Fruit fly (Drosophila melanogaster) whole organism, embryonic: ENCODE measurements around the gene CG1640.

Experiments used
- Asciz ChIP-seq: fragments of 200-800 bp; sonication (Bioruptor generic); optimal IDR thresholded peaks from 2 replicates; lab custom pipeline; 2017; ENCODE audit warnings: missing biosample characterization, mild to moderate bottlenecking, missing genetic modification characterization, missing genetic modification reagents
- C15 ChIP-seq: fragments of 200-800 bp; sonication (Bioruptor generic); IDR thresholded peaks from 3 replicates; pipeline ENCODE4 v1.3.6; 2022; ENCODE audit warnings: missing biosample characterization, missing genetic modification characterization
- CG10431 ChIP-seq: fragments of 200-800 bp; sonication (Bioruptor generic); optimal IDR thresholded peaks from 3 replicates; lab custom pipeline; 2018; ENCODE audit warnings: missing biosample characterization, mild to moderate bottlenecking, missing genetic modification characterization
- CG11398 ChIP-seq: fragments of 200-800 bp; sonication (Bioruptor generic); optimal IDR thresholded peaks from 2 replicates; lab custom pipeline; 2016; ENCODE audit warnings: missing biosample characterization, missing genetic modification characterization
- CG11695 ChIP-seq: fragments of 200-800 bp; sonication (Bioruptor generic); IDR thresholded peaks from 3 replicates; pipeline ENCODE4 v1.3.6; 2022; ENCODE audit warnings: missing biosample characterization, missing genetic modification characterization
- CG12236 ChIP-seq: fragments of 200-800 bp; sonication (Bioruptor generic); optimal IDR thresholded peaks from 2 replicates; lab custom pipeline; 2016; ENCODE audit warnings: missing biosample characterization, missing genetic modification characterization
- CG12744 ChIP-seq: fragments of 200-800 bp; sonication (Bioruptor generic); optimal IDR thresholded peaks from 2 replicates; lab custom pipeline; 2016; ENCODE audit warnings: missing biosample characterization, missing genetic modification characterization
- CG13894 ChIP-seq: fragments of 200-800 bp; sonication (Bioruptor generic); optimal IDR thresholded peaks from 3 replicates; lab custom pipeline; 2018; ENCODE audit warnings: missing biosample characterization, mild to moderate bottlenecking, missing genetic modification characterization, moderate library complexity
- CG15073 ChIP-seq: fragments of 200-800 bp; sonication (Bioruptor generic); optimal IDR thresholded peaks from 2 replicates; lab custom pipeline; 2016; ENCODE audit warnings: missing biosample characterization, missing genetic modification characterization
- CG15514 ChIP-seq: fragments of 200-800 bp; sonication (Bioruptor generic); optimal IDR thresholded peaks from 3 replicates; lab custom pipeline; 2017; ENCODE audit warnings: missing biosample characterization, missing genetic modification characterization, mild to moderate bottlenecking, moderate library complexity, missing genetic modification reagents
- CG16863 ChIP-seq: fragments of 200-800 bp; sonication (Bioruptor generic); optimal IDR thresholded peaks from 3 replicates; lab custom pipeline; 2016; ENCODE audit warnings: missing biosample characterization, missing genetic modification characterization
- CG17359 ChIP-seq: fragments of 200-800 bp; sonication (Bioruptor generic); optimal IDR thresholded peaks from 3 replicates; lab custom pipeline; 2018; ENCODE audit warnings: missing biosample characterization, mild to moderate bottlenecking, missing genetic modification characterization, moderate library complexity
- CG17829 ChIP-seq: fragments of 200-800 bp; optimal IDR thresholded peaks from 2 replicates; lab custom pipeline; 2019; ENCODE audit warnings: missing biosample characterization, mild to moderate bottlenecking, missing genetic modification characterization, moderate library complexity
- CG18011 ChIP-seq: fragments of 200-800 bp; sonication (Bioruptor generic); optimal IDR thresholded peaks from 2 replicates; lab custom pipeline; 2017; ENCODE audit warnings: missing biosample characterization, missing genetic modification characterization, mild to moderate bottlenecking, moderate library complexity, missing genotype
- CG18619 ChIP-seq: fragments of 200-800 bp; sonication (Bioruptor generic); optimal IDR thresholded peaks from 3 replicates; lab custom pipeline; 2017; ENCODE audit warnings: missing biosample characterization, mild to moderate bottlenecking, missing genetic modification characterization
- CG34422 ChIP-seq: fragments of 200-800 bp; sonication (Bioruptor generic); IDR thresholded peaks from 3 replicates; pipeline ENCODE4 v1.3.6; 2022; ENCODE audit warnings: missing biosample characterization, missing genetic modification characterization
- CG4328 ChIP-seq: fragments of 200-800 bp; sonication (Bioruptor generic); optimal IDR thresholded peaks from 3 replicates; lab custom pipeline; 2017; ENCODE audit warnings: missing biosample characterization, missing genetic modification reagents, missing genetic modification characterization
- CG4707 ChIP-seq: fragments of 200-800 bp; sonication (Bioruptor generic); optimal IDR thresholded peaks from 2 replicates; lab custom pipeline; 2018; ENCODE audit warnings: missing biosample characterization, mild to moderate bottlenecking, missing genetic modification characterization, moderate library complexity
- CG7271 ChIP-seq: fragments of 200-800 bp; sonication (Bioruptor generic); optimal IDR thresholded peaks from 2 replicates; lab custom pipeline; 2018; ENCODE audit warnings: missing biosample characterization, mild to moderate bottlenecking, missing genetic modification characterization, moderate library complexity
- CG7839 ChIP-seq: fragments of 200-800 bp; sonication (Bioruptor generic); optimal IDR thresholded peaks from 3 replicates; lab custom pipeline; 2018; ENCODE audit warnings: missing biosample characterization, mild to moderate bottlenecking, missing genetic modification characterization, moderate library complexity
- CG7987 ChIP-seq: fragments of 200-800 bp; sonication (Bioruptor generic); optimal IDR thresholded peaks from 2 replicates; lab custom pipeline; 2018; ENCODE audit warnings: missing biosample characterization, mild to moderate bottlenecking, missing genetic modification characterization, moderate library complexity
- CG9932 ChIP-seq: fragments of 200-800 bp; sonication (Bioruptor generic); IDR thresholded peaks from 2 replicates; pipeline ENCODE4 v1.3.6; 2022; ENCODE audit warnings: missing biosample characterization, missing genetic modification characterization
- CHES-1-like ChIP-seq: fragments of 200-800 bp; sonication (Bioruptor generic); optimal IDR thresholded peaks from 2 replicates; lab custom pipeline; 2016; ENCODE audit warnings: missing biosample characterization, missing genetic modification characterization
- CoRest ChIP-seq: fragments of 200-800 bp; sonication (Bioruptor generic); optimal IDR thresholded peaks from 3 replicates; lab custom pipeline; 2018; ENCODE audit warnings: missing biosample characterization, mild to moderate bottlenecking, missing genetic modification characterization, moderate library complexity
- Dref ChIP-seq: fragments of 200-800 bp; sonication (Bioruptor generic); IDR thresholded peaks from 2 replicates; pipeline ENCODE4 v1.3.6; 2022; ENCODE audit warnings: missing biosample characterization, missing genetic modification characterization
- Hr3 ChIP-seq: fragments of 200-800 bp; sonication (Bioruptor generic); optimal IDR thresholded peaks from 3 replicates; lab custom pipeline; 2016; ENCODE audit warnings: missing biosample characterization, missing genetic modification characterization
- Meics ChIP-seq: fragments of 200-800 bp; sonication (Bioruptor generic); optimal IDR thresholded peaks from 2 replicates; lab custom pipeline; 2017; ENCODE audit warnings: missing biosample characterization, mild to moderate bottlenecking, missing genetic modification characterization
- Mes4 ChIP-seq: fragments of 200-800 bp; sonication (Bioruptor generic); optimal IDR thresholded peaks from 2 replicates; lab custom pipeline; 2016; ENCODE audit warnings: missing biosample characterization, missing genetic modification characterization
- NfI ChIP-seq: fragments of 200-800 bp; sonication (Bioruptor generic); optimal IDR thresholded peaks from 3 replicates; lab custom pipeline; 2018; ENCODE audit warnings: missing biosample characterization, mild to moderate bottlenecking, missing genetic modification characterization, moderate library complexity
- PHDP ChIP-seq: fragments of 200-800 bp; sonication (Bioruptor generic); optimal IDR thresholded peaks from 3 replicates; lab custom pipeline; 2018; ENCODE audit warnings: missing biosample characterization, mild to moderate bottlenecking, missing genetic modification characterization, moderate library complexity
- aop ChIP-seq: fragments of 200-800 bp; sonication (Bioruptor generic); IDR thresholded peaks from 2 replicates; pipeline ENCODE4 v1.3.6; 2022; ENCODE audit warnings: missing biosample characterization, missing genetic modification characterization
- ato ChIP-seq: fragments of 200-800 bp; sonication (Bioruptor generic); IDR thresholded peaks from 2 replicates; pipeline ENCODE4 v1.3.6; 2022; ENCODE audit warnings: missing biosample characterization, missing genetic modification characterization; ENCODE audit not compliant: partially characterized antibody
- br ChIP-seq: fragments of >200 bp; optimal IDR thresholded peaks from 2 replicates; lab custom pipeline; 2017
- corto ChIP-seq: fragments of 200-800 bp; sonication (Bioruptor generic); optimal IDR thresholded peaks from 2 replicates; lab custom pipeline; 2016; ENCODE audit warnings: missing biosample characterization, mild to moderate bottlenecking, missing genetic modification characterization, moderate library complexity
- jumu ChIP-seq: fragments of 200-800 bp; sonication (Bioruptor generic); optimal IDR thresholded peaks from 3 replicates; lab custom pipeline; 2016; ENCODE audit warnings: missing biosample characterization, missing genetic modification characterization
- kni ChIP-seq: fragments of 200-800 bp; sonication (Bioruptor generic); optimal IDR thresholded peaks from 3 replicates; lab custom pipeline; 2017; ENCODE audit warnings: mild to moderate bottlenecking, missing biosample characterization, missing genetic modification reagents, missing genetic modification characterization
- mam ChIP-seq: fragments of 200-800 bp; sonication (Bioruptor generic); optimal IDR thresholded peaks from 3 replicates; lab custom pipeline; 2016; ENCODE audit warnings: missing biosample characterization, missing genetic modification characterization
- mld ChIP-seq: fragments of 200-800 bp; sonication (Bioruptor generic); IDR thresholded peaks from 3 replicates; pipeline ENCODE4 v1.3.6; 2022; ENCODE audit warnings: missing biosample characterization, missing genetic modification characterization; ENCODE audit not compliant: partially characterized antibody
- oc ChIP-seq: fragments of 200-800 bp; sonication (Bioruptor generic); optimal IDR thresholded peaks from 2 replicates; lab custom pipeline; 2018; ENCODE audit warnings: missing biosample characterization, mild to moderate bottlenecking, missing genetic modification characterization, moderate library complexity
- pfk ChIP-seq: fragments of 200-800 bp; sonication (Bioruptor generic); optimal IDR thresholded peaks from 2 replicates; lab custom pipeline; 2018; ENCODE audit warnings: missing biosample characterization, mild to moderate bottlenecking, missing genetic modification characterization, moderate library complexity
- pros ChIP-seq: fragments of 200-800 bp; sonication (Bioruptor generic); optimal IDR thresholded peaks from 3 replicates; lab custom pipeline; 2019; ENCODE audit warnings: missing biosample characterization, mild to moderate bottlenecking, missing genetic modification characterization, moderate library complexity
- pzg ChIP-seq: fragments of 200-800 bp; sonication (Bioruptor generic); optimal IDR thresholded peaks from 3 replicates; lab custom pipeline; 2018; ENCODE audit warnings: missing biosample characterization, mild to moderate bottlenecking, missing genetic modification characterization, moderate library complexity
- ranshi ChIP-seq: fragments of 200-800 bp; sonication (Bioruptor generic); IDR thresholded peaks from 2 replicates; pipeline ENCODE4 v1.3.6; 2022; ENCODE audit warnings: missing biosample characterization, missing genetic modification characterization
- shn ChIP-seq: fragments of 200-800 bp; sonication (Bioruptor generic); optimal IDR thresholded peaks from 3 replicates; lab custom pipeline; 2016; ENCODE audit warnings: missing biosample characterization, missing genetic modification characterization
- sim ChIP-seq: fragments of 200-800 bp; sonication (Bioruptor generic); IDR thresholded peaks from 2 replicates; pipeline ENCODE4 v1.3.6; 2022; ENCODE audit warnings: missing biosample characterization, missing genetic modification characterization
- sima ChIP-seq: fragments of 200-800 bp; sonication (Bioruptor generic); optimal IDR thresholded peaks from 2 replicates; lab custom pipeline; 2016; ENCODE audit warnings: missing biosample characterization, missing genetic modification characterization
- slbo ChIP-seq: fragments of 200-800 bp; sonication (Bioruptor generic); IDR thresholded peaks from 2 replicates; pipeline ENCODE4 v1.3.6; 2022; ENCODE audit warnings: missing biosample characterization, missing genetic modification characterization
- stwl ChIP-seq: fragments of 200-800 bp; sonication (Bioruptor generic); optimal IDR thresholded peaks from 3 replicates; lab custom pipeline; 2018; ENCODE audit warnings: missing biosample characterization, mild to moderate bottlenecking, missing genetic modification characterization, moderate library complexity
- twi ChIP-seq: fragments of 200-800 bp; optimal IDR thresholded peaks from 2 replicates; lab custom pipeline; 2019; ENCODE audit warnings: missing biosample characterization, mild to moderate bottlenecking, missing genetic modification characterization, moderate library complexity
- vvl ChIP-seq: fragments of 200-800 bp; sonication (Bioruptor generic); IDR thresholded peaks from 2 replicates; pipeline ENCODE4 v1.3.6; 2022; ENCODE audit warnings: missing biosample characterization, missing genetic modification characterization

CG1640 gene

DNA sequence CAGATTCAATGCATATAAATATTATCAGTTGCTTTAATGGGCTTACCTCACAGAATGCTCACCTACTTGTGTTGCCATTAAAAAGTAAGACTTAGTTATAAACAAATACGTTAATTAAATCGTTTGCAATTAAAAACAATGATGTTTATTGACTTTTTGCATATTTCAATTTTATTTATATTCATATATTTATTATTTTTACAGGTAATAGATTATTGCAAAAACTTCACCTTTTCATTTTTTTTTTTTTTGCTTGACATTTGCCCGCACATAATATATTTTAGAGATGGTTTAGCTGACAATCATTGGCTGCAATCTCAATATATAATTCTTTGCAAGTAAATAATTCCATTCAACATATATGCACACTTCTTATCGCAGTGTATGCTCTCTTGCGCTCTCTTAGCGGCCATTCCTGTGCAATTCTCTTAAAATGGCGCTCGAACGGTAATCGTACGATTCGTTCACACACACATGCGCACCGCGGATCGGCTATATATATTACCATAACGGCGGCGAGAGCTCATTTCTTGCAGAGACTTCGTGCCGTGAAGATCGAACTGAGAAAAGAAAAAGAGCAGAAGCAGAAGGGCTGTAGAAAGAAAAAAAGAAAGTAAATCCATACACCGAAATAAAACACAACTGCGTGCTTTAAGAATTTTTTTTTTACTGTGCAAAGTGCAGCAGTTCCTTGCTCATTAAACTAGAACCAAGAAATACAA, 26.1 kb downstream of the CG1640 start, which contains the start of gene Bcat (continued):
- TF ChIP-seq CG7839 = peak; percentile 83
- no peak for TF ChIP-seq pros (GFP tag; lab: Kevin White, UChicago)
- TF ChIP-seq br (lab: Kevin White, UChicago) = no peak
- no peak for TF ChIP-seq CG34422
- TF ChIP-seq C15 (GFP tag; lab: Robert Waterston, UW) = no peak
- no peak for TF ChIP-seq pfk (GFP tag; lab: Kevin White, UChicago)
- TF ChIP-seq CG11695 (GFP tag; lab: Robert Waterston, UW) = peak; percentile 62; the same call in 2 of the 3 replicates
- no peak for TF ChIP-seq CG12744 (GFP tag; lab: Kevin White, UChicago)
- TF ChIP-seq Dref = no peak
- peak; percentile 71 for TF ChIP-seq slbo
- TF ChIP-seq oc (tag; lab: Kevin White, UChicago) = no peak
- no peak for TF ChIP-seq kni (GFP tag; lab: Kevin White, UChicago)
- TF ChIP-seq mld (GFP tag; lab: Robert Waterston, UW) = no peak
- no peak for TF ChIP-seq CG7271 (tag; lab: Kevin White, UChicago)
- TF ChIP-seq CG15073 (GFP tag; lab: Kevin White, UChicago) = no peak
- peak; percentile 47 for TF ChIP-seq vvl (GFP tag; lab: Robert Waterston, UW)
- TF ChIP-seq stwl = no peak
- peak; percentile 74 for TF ChIP-seq PHDP
- TF ChIP-seq Mes4 (GFP tag; lab: Kevin White, UChicago) = no peak
- peak; percentile 67 for TF ChIP-seq CG4328 (GFP tag; lab: Kevin White, UChicago)
- peak; percentile 6 for TF ChIP-seq CG4707 (GFP tag; lab: Kevin White, UChicago)
- TF ChIP-seq NfI = peak; percentile 77
- TF ChIP-seq twi = no peak
- peak; percentile 43 for TF ChIP-seq Asciz (GFP tag; lab: Kevin White, UChicago)
- TF ChIP-seq CG15514 = no peak
- TF ChIP-seq CG16863 (GFP tag; lab: Kevin White, UChicago) = no peak
- peak; percentile 39 for TF ChIP-seq mam (GFP tag; lab: Kevin White, UChicago)
- TF ChIP-seq CG18011 (GFP tag; lab: Kevin White, UChicago) = peak; percentile 32
- no peak for TF ChIP-seq pzg (GFP tag; lab: Kevin White, UChicago)
- peak; percentile 64 for TF ChIP-seq CG9932 (GFP tag; lab: Robert Waterston, UW)
- TF ChIP-seq CG13894 (tag; lab: Kevin White, UChicago) = no peak
- no peak for TF ChIP-seq sima (GFP tag; lab: Kevin White, UChicago)
- 0 out of 2 replicates have a peak, but pooled peaks have one; percentile 35 for TF ChIP-seq ranshi (GFP tag; lab: Robert Waterston, UW)
- no peak for TF ChIP-seq CG10431
- TF ChIP-seq CG12236 (GFP tag; lab: Kevin White, UChicago) = no peak
- TF ChIP-seq ato (GFP tag; lab: Robert Waterston, UW) = no peak
- no peak for TF ChIP-seq CG11398
- TF ChIP-seq CG7987 = no peak
- peak; percentile 29 for TF ChIP-seq CG17359 (tag; lab: Kevin White, UChicago)
- no peak for TF ChIP-seq corto (GFP tag; lab: Kevin White, UChicago)
- peak; percentile 90 for TF ChIP-seq Meics (GFP tag; lab: Kevin White, UChicago)
- TF ChIP-seq CoRest = peak; percentile 89
- no peak for TF ChIP-seq jumu (GFP tag; lab: Kevin White, UChicago)
- TF ChIP-seq aop (GFP tag; lab: Robert Waterston, UW) = no peak
- peak; percentile 72 for TF ChIP-seq Hr3 (GFP tag; lab: Kevin White, UChicago)
- no peak for TF ChIP-seq shn (GFP tag; lab: Kevin White, UChicago)
- TF ChIP-seq CHES-1-like (GFP tag; lab: Kevin White, UChicago) = no peak
- peak; percentile 86 for TF ChIP-seq CG18619
- TF ChIP-seq CG17829 (tag; lab: Kevin White, UChicago) = peak; percentile 60
- TF ChIP-seq sim = no peak
